Fruit fly (Drosophila melanogaster): ENCODE results near the gene nebu.

Gene nebu

DNA sequence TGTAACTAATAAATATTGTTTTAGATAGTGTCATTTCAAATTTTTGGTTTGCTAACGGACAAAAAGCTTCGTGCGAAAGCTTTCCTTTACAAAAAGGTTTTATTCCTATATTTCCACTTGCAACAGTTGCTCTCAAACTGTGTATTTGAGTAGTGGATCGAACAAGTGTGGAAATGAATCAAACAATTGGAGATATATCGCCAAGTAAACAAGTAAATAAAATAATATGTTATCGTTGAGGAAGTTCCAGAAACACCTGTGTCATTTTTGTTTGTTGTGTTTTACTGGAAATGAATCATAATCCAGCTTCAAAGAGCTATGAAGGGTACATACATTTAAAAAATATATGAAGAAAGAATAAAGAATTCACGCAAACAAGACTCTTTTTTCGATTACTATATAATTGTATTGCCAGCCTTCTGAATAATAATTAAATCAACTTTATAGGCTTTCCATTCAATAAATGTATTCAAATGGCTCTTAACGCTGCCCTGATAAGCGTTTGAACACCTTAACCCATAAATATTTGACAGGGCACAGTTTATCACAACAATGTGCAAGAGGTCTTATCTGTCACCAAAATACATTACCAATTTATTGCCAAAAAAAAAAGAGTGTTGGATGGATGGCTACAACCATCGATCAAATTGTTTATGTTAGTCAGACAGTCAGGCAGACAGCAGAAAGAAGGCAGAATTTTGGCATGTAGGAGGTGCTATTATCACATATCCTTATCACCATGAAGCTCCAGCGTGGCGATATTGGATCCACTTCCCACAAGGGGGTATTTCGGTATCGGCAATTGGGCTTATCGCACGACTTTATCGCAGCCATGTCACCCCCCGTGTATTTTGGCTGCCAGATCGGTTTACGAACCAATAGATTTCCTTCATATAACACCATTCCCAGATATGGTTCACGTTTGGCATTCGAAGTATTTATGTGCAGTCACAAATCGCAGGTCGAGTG, 7.1 kb downstream of the nebu start:
- no peak for TF ChIP-seq CG17801 (GFP tag; optimal IDR thresholded peaks at IDR 0.05; ENCODE audit: partially characterized antibody)

DNA sequence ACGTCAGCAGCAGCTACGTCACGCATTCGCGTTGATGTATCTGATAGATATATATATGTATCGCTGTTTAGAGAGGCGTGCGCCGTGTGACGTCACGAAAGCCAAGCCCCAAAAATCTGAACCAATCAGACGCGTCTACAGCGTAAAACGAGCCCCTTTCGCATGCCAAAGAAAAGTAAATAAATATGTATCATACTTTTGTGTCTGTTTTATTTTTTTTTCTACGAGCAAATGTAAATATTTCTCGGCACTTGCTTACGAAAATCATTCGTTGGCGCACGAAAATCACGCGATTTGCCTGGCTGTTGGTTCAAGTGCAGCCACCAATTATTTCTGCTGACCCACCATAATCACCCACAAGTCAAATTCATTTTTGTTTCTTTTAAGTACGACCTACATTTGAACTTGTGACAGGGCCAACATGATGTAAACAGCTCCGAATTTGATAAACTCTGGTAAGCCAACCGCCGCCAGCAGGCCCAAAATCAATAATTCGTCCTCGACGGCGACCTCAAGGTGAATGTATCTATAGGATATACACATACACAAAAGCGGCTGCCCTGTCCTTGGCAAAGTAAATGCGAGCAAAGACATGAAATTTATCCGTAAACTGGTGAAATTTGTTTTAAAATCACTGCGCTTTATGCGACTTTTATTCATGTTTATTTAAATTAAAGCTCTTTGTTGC, 8.2 kb downstream of the nebu start:
- peak; percentile 91 for TF ChIP-seq CG17801 (GFP tag; optimal IDR thresholded peaks at IDR 0.05; ENCODE audit: partially characterized antibody)

DNA sequence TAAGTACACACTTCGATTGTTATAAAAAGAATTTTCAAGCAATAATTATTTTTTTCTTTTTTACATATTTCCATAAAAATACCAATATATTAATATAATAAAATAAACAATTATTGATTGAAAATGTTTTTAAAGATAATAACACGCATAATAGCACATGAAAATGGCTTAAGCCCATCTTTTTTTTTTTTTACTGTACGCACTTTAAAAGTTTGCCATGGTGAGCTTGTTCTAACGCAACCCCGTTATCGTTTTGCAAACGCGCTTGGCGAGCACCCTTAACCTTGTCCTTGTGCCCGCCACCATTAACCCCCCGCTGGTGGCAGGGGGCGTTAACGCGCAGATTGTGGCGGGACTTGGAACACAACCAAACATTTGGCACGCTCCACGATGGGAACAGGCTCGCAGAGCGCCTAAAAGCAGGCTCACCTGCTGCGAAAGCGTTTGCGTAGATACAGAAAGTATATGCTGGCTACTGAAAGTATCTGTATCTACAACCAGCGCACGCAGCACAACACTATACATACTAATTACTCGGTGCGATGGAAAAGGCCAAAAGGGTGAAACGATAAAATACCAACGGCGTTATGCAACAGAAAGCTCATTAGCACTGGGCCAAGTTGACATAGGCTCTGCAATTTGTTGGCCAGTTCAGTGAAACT, 8.9 kb downstream of the nebu start:
- TF ChIP-seq CG17801 (GFP tag; optimal IDR thresholded peaks at IDR 0.05; ENCODE audit: partially characterized antibody) = no peak

DNA sequence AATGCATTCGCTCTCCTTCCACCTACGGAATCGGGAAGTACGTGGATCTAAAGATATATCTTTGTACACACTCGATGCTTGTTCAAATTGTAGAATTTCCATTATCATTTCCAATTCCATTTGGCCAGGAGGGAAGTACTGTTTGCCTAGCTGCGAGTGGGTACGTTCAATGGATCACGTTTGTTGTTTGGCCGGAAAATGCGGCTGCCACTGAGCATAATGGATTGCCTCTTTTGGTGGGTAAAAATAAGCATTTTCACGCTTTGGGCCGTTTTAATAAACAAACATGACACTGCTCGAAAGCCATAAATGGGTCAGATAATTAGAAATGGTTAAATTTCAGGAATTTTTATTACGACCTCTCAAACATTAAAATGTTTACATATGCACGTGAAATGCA, 9.6 kb downstream of the nebu start:
- TF ChIP-seq CG17801 (GFP tag; optimal IDR thresholded peaks at IDR 0.05; ENCODE audit: partially characterized antibody) = no peak

DNA sequence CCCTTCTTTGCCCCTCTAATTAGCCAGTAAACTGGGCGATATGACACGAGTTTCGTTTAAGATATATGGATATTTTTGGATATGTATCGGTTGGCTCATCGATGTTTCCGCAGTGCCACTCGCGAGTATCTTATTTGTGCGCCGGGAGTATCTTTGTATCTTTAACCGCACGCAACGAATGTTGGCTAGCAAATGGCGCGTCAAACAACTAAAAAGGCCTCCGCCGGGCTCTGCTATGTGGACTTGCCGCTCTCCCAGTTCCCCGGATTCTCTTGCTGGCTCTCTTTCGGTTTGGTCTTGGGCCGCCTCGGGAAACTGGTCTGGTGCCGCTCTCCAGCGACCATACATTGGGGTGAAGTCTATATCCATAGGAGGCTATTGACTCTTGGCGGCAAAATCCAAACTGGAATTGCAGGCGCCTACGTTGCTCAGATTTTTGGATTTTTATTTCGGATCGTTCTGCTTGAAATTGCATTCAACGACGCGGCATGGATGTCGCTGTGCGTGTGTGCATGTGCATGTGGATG, 10.5 kb downstream of the nebu start:
- TF ChIP-seq CG17801 (GFP tag; optimal IDR thresholded peaks at IDR 0.05; ENCODE audit: partially characterized antibody) = no peak

DNA sequence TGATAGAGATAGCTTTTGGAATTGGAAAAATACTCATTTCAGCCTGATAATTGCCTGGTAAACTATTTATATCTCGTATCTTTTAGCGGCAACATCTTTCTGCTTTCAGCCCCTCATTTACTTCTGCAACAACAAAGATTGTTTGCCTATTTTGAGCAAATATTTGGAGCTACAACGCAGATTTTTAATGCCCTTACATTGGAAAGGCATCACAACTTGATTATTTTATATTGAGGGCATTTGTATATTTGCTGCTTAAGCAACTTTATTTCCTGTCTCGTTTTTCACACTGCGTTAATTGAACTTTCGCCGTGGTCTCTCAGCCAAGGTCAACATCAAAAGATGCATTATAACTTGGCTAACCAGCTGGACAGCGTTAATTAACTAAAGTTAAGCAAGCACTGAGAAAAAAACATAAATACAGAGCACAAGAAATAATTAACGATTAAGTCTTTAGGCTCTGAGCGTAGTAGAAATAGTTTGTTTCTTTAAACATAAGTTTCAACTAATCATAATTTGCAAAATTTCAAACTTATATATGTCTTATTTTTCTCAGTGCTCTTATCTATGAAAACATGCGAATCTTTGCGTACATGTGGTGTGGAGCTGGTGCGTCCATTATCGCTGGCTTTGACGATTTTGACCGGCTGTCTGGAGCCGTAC, 11.5 kb downstream of the nebu start:
- TF ChIP-seq CG17801 (GFP tag; optimal IDR thresholded peaks at IDR 0.05; ENCODE audit: partially characterized antibody) = no peak

DNA sequence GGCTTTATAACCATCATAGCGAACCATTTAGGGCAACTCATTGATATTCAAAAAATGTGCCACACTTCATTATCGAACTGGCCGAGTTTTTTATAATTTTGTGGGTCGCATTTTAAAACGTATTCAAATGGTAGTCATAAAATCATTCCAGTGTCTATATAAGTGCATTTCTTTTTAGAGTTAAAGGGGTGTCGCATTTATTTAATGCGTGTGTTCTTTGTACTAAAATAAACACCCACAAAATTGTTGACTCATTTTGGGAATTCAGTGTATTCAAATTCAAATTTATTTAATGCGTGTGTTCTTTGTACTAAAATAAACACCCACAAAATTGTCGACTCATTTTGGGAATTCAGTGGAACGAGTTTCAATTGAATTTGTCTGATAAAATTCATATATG, 12.5 kb downstream of the nebu start:
- TF ChIP-seq CG17801 (GFP tag; optimal IDR thresholded peaks at IDR 0.05; ENCODE audit: partially characterized antibody) = no peak

DNA sequence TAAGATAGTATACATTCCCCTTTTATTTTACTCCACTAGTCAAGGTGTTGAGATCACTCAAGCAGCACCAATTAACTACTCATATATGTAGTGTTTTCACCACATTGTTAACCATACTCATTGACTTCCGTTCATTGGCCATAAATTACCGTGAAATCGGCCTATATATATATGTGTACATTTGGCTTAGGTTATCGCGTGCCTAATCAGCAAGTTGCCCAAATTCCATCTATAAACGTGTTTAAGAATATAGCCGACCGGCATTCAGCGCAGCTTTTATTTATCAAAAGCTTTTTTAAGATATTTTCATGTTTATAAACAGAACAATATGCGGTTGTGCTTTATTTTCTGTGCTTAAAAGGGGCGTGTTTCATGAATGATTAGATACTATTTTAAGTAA, 14.4 kb downstream of the nebu start:
- no peak for TF ChIP-seq CG17801 (GFP tag; optimal IDR thresholded peaks at IDR 0.05; ENCODE audit: partially characterized antibody)

DNA sequence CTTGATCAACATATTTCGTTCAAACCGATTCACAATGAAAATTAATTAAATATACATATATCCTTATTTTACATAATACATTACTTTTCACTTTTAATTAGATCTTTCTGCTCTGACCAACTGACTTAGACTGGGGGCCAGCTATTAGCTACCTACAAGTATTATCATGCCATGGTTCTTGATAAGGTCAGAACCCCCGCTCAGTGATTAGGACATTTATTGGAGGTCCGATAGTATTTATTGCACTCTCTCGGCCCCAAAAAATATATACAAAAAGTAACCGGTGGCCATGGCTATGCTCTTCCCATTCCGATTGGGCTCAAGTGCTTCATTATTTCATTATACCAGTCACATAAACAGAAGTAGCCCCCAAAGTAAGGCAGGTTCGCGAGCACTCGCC, 15.2 kb downstream of the nebu start:
- no peak for TF ChIP-seq CG17801 (GFP tag; optimal IDR thresholded peaks at IDR 0.05; ENCODE audit: partially characterized antibody)

DNA sequence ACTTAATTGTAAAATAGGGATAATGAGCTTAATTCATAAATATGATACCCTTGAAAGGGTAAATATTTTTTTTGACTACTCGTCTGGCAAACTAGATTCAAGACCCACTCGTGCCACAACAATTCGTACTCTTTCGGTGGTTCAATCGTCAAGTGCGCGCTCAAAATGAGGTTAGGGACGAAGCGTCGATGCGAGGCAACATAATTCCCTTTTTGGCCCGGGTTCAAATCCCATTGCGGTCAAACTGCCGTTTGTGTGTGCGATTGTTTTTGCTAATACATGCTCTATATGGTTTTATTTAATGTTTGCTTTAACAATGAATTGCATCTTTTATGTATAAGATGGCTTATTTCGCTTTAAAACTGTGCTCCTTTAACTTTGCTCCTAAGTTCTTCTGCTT, 27.1 kb downstream of the nebu start:
- TF ChIP-seq CG17801 (GFP tag; optimal IDR thresholded peaks at IDR 0.05; ENCODE audit: partially characterized antibody) = no peak

DNA sequence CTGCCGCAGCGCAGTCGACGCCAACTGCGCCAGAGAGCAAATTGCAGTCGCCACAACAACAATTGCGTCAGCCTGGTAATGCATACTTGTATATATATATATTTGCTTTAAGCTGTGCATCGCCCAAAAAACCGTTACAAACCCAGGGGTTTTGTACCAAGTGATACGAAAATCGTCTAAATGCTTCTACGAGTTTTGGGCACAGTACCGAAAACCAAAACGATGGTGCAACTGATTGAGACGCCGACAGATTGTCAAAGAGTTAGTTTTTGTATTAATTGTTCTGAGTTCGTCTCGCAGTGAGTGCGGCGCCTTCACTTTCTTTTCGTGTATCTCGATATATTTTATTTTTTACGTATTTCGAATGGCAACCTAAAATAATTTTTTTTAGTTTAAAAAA, 28.1 kb downstream of the nebu start:
- TF ChIP-seq CG17801 (GFP tag; optimal IDR thresholded peaks at IDR 0.05; ENCODE audit: partially characterized antibody) = peak; percentile 17

DNA sequence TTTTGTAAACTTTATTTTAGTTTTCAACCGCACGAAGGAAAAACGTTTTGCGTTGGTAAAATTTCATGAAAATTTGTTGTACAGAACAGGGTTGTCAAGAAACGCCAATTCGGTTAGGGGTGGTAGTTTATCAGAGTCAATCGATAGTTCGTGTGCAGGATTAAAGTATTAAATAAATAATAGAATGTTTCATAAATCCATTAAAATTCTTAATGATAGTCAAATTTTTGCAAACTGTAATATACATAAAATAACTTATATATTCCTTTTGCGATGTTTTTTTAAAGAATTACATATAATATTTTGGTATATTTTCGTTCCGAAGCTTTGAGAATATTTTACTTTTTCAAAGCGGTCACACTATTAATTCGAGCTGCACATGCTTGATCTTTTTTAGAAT, 29.0 kb downstream of the nebu start, which contains the start of the genes Sf3a2 and CG42588:
Sf3a2 (minus strand) TSS at position 113 of the 400 bp plus-strand sequence.
CG42588 (plus strand) TSS at position 348 of the 400 bp plus-strand sequence.
- peak; percentile 65 for TF ChIP-seq CG17801 (GFP tag; optimal IDR thresholded peaks at IDR 0.05; ENCODE audit: partially characterized antibody)

DNA sequence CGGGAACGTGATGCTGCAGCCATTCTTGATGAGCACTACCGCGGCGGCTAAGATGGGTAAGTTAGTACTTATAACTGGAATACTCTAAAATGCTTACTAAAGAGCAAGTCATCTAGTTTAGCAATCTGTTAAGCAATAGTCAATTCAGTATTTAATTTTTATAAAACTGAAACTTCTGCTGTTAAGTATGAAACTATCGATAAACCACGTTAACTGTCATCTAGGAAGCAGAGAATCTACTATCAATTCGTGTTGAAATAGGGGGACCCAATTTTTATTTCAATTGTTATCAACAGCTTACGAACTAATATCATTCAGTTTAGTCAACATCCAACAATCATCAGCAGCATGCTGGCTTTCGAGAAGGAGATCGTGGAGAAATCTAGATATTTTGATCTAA, 34.5 kb downstream of the nebu start, which contains the start of gene CG32110:
CG32110 (plus strand) TSS at position 301 of the 400 bp plus-strand sequence.
- TF ChIP-seq CG17801 (GFP tag; optimal IDR thresholded peaks at IDR 0.05; ENCODE audit: partially characterized antibody) = no peak

DNA sequence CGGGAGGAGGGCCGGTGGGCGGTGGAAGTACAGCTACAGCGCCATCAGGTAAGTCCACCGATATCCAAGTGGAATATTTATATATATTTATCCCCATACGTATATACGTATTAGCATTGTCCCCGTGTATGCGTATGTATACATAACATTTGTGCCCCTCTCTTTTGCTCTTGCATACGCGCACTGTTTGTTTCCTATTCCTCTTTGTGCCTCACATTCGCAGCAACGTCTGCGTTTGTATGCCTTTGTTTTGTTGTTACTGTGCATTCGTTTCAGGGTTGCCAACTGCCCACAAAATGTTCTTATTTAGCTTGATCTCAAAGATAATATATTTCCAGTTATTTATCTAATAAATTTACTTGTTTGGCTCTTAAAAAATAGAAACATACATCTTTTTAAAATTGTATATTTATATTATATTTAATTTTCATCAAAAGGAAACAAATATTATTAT, 36.6 kb downstream of the nebu start:
- peak; percentile 68 for TF ChIP-seq CG17801 (GFP tag; optimal IDR thresholded peaks at IDR 0.05; ENCODE audit: partially characterized antibody)

Data from ovary, adult (tissue).